Worm (Caenorhabditis elegans) whole organism, midembryonic: Measurements from ENCODE around the gene aly-3.

ENCODE experiments used
- T22C8.4 ChIP-seq: fragments of 200-800 bp; sonication (Bioruptor generic); IDR thresholded peaks from 2 replicates; pipeline ENCODE4 v1.3.6; 2022; ENCODE audit warnings: missing genetic modification characterization, missing compliant biosample characterization
- cog-1 ChIP-seq: sonication (generic microtip); optimal IDR thresholded peaks from 2 replicates; lab custom pipeline; 2016; ENCODE audit warnings: missing genetic modification characterization, missing compliant biosample characterization
- flt-1 ChIP-seq: fragments of 200-800 bp; sonication (Bioruptor generic); IDR thresholded peaks from 2 replicates; pipeline ENCODE4 v1.3.6; 2022; ENCODE audit warnings: missing genetic modification characterization, missing compliant biosample characterization
- klf-2 ChIP-seq: fragments of 200-800 bp; sonication (Bioruptor generic); conservative IDR thresholded peaks from 2 replicates; pipeline ENCODE4 v1.3.6; 2022; ENCODE audit warnings: missing genetic modification reagents, missing genetic modification characterization, missing compliant biosample characterization
- med-1 ChIP-seq: sonication (generic microtip); optimal IDR thresholded peaks from 2 replicates; lab custom pipeline; 2017; ENCODE audit warnings: missing genetic modification characterization, mild to moderate bottlenecking, missing compliant biosample characterization, antibody characterized with exemption, missing genetic modification reagents; ENCODE audit not compliant: insufficient read depth
- ref-1 ChIP-seq: fragments of 200-800 bp; sonication (Bioruptor generic); conservative IDR thresholded peaks from 2 replicates; pipeline ENCODE4 v1.3.6; 2022; ENCODE audit warnings: missing genetic modification reagents, missing genetic modification characterization, missing compliant biosample characterization
- tab-1 ChIP-seq: fragments of 200-800 bp; sonication (Bioruptor generic); IDR thresholded peaks from 2 replicates; pipeline ENCODE4 v1.3.6; 2022; ENCODE audit warnings: missing genetic modification characterization, missing compliant biosample characterization
- ztf-23 ChIP-seq: fragments of 200-800 bp; sonication (Bioruptor generic); IDR thresholded peaks from 2 replicates; pipeline ENCODE4 v1.3.6; 2022; ENCODE audit warnings: missing genetic modification reagents, missing genetic modification characterization, missing compliant biosample characterization
- ztf-29 ChIP-seq: fragments of 200-800 bp; sonication (Bioruptor generic); IDR thresholded peaks from 2 replicates; pipeline ENCODE4 v1.3.6; 2022; ENCODE audit warnings: missing genetic modification reagents, missing genetic modification characterization, missing compliant biosample characterization

The aly-3 gene

DNA sequence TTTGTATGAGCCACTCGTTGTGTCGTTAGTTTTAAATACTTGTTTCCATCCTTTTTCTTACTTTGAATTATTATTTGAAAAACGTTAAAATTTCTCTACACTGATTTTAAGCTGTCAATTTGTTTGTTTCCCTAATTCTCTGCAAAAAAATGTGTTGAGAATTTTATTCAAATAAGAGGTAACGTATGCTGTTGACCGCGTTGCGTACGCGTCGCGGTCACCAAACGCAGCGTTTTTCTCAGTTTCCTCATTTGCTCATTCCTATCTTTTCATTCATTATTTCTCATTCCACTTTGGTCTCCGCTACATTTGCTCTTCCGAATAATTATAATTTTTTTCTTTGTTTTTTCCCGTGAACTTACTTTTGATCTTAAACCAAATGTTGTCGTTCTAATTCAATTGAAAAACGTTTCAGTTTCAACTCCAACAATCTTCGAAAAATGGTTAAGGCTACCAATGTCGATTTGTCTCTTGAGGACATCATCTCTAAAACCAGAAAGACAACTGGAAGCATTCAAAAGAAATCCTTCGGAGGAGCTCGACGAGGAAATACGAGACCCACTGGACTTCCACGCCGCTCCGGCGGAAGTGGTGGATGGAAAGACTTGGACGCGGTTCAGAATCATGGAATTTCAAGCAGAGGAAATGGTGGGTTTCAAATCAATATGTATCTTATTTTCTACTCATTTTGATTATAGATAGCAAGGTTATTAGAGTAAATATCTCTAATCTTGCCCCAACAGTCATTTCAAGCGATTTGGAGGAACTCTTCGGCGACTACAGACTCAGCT, at the start of gene aly-3:
Gene aly-3 (plus strand): TSS at position 409 of the 791 bp plus-strand sequence.
- TF ChIP-seq klf-2 (no peak), tab-1 (no peak), ztf-29 (GFP tag; lab: Robert Waterston, UW) (no peak), T22C8.4 (no peak), ref-1 (GFP tag; lab: Robert Waterston, UW) (no peak), flt-1 (GFP tag; lab: Robert Waterston, UW) (no peak)

DNA sequence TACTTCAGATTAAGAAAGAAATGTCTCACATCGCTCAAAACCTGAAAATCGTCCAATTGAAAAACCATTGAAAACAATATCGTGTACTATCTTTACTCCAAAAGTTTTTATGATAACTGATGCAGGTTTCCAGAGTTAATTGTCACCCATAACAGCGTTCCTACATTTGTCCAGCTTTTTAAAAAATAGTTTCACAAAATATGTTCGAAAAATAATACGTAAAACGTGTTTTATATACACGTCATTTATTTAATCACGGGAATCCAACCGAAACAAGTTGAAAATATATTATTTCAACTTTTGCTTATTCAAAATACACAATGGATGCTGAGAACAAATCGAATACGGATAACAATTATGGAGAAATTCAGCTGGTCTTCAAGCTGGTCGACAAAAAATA, 47.6 kb upstream of the aly-3 start, which contains the start of gene K08E4.7:
Gene K08E4.7 (plus strand): TSS at position 301 of the 400 bp plus-strand sequence.
- TF ChIP-seq flt-1 (GFP tag; lab: Robert Waterston, UW) (no peak), ztf-23 (GFP tag; lab: Robert Waterston, UW) (no peak), med-1 (GFP tag; lab: Kevin White, UChicago) (no peak), cog-1 (tag; lab: Kevin White, UChicago) (no peak), klf-2 (no peak), ztf-29 (GFP tag; lab: Robert Waterston, UW) (no peak), ref-1 (GFP tag; lab: Robert Waterston, UW) (no peak), T22C8.4 (no peak)

ce11 chrIV:12078112-12078812, 44.8 kb upstream of the aly-3 start, which contains the start of gene tmed-1:
Gene tmed-1 (minus strand): TSS chrIV:12078162.
- TF ChIP-seq ztf-23 (GFP tag; lab: Robert Waterston, UW) (no peak), ztf-29 (GFP tag; lab: Robert Waterston, UW) (no peak)

- TF ChIP-seq ztf-29 (GFP tag; lab: Robert Waterston, UW) = no peak
- no peak for TF ChIP-seq ztf-23 (GFP tag; lab: Robert Waterston, UW)
- TF ChIP-seq tab-1 = no peak
- no peak for TF ChIP-seq klf-2
- TF ChIP-seq med-1 (GFP tag; lab: Kevin White, UChicago) = no peak
- TF ChIP-seq cog-1 (tag; lab: Kevin White, UChicago) = no peak
- TF ChIP-seq flt-1 (GFP tag; lab: Robert Waterston, UW) = no peak
- TF ChIP-seq ref-1 (GFP tag; lab: Robert Waterston, UW) = no peak
Measured at ce11 chrIV:12078907-12079523, 44.1 kb upstream of the aly-3 start, which contains the start of gene lex-1. Gene lex-1 (plus strand): TSS chrIV:12079473.

ce11 chrIV:12080807-12081206, 42.3 kb upstream of the aly-3 start:
- TF ChIP-seq T22C8.4 (no peak), cog-1 (tag; lab: Kevin White, UChicago) (no peak)

ce11 chrIV:12084178-12084577, 38.9 kb upstream of the aly-3 start, which contains the start of gene repo-1:
Gene repo-1 (plus strand): TSS chrIV:12084478.
- TF ChIP-seq flt-1 (GFP tag; lab: Robert Waterston, UW) = no peak
- TF ChIP-seq tab-1 = no peak
- TF ChIP-seq T22C8.4 = no peak
- TF ChIP-seq ztf-23 (GFP tag; lab: Robert Waterston, UW) = no peak
- no peak for TF ChIP-seq ztf-29 (GFP tag; lab: Robert Waterston, UW)
- no peak for TF ChIP-seq klf-2
- no peak for TF ChIP-seq ref-1 (GFP tag; lab: Robert Waterston, UW)
- TF ChIP-seq cog-1 (tag; lab: Kevin White, UChicago) = no peak
- TF ChIP-seq med-1 (GFP tag; lab: Kevin White, UChicago) = no peak

DNA sequence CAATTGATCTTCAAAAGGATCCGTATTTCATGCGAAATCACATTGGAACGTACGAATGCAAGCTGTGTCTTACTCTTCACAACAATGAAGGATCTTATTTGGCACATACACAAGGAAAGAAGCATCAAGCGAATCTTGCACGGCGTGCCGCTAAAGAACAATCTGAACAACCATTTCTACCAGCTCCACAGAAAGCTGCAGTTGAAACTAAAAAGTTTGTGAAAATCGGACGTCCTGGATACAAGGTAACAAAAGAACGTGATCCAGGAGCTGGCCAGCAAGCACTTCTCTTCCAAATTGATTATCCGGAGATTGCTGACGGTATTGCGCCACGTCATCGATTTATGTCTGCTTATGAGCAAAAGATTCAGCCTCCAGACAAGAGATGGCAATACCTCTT, 38.5 kb upstream of the aly-3 start:
- TF ChIP-seq klf-2 = no peak

DNA sequence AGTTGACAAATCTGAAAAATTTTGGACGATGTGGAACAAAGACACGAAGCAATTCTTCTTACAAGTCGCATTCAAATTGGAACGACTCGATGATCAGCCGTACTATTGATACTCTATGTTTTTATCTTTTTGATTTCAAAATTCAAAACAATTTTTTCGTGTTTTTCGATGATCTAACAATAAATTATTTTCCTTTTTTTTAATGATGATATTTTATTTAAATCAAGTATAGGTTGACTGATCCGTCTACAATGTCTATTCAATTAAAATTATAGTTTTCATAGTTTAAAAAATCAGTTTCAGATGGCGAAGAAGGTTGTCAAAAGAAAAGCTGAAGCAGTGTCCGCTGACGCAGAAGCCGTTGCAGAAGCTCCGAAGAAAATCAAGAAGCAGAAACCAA, 38.0 kb upstream of the aly-3 start, which contains the start of gene rbm-34:
Gene rbm-34 (plus strand): TSS at position 301 of the 400 bp plus-strand sequence.
- no peak for TF ChIP-seq tab-1
- no peak for TF ChIP-seq klf-2
- no peak for TF ChIP-seq flt-1 (GFP tag; lab: Robert Waterston, UW)
- no peak for TF ChIP-seq T22C8.4
- no peak for TF ChIP-seq med-1 (GFP tag; lab: Kevin White, UChicago)
- TF ChIP-seq ztf-29 (GFP tag; lab: Robert Waterston, UW) = no peak
- no peak for TF ChIP-seq cog-1 (tag; lab: Kevin White, UChicago)
- no peak for TF ChIP-seq ref-1 (GFP tag; lab: Robert Waterston, UW)
- TF ChIP-seq ztf-23 (GFP tag; lab: Robert Waterston, UW) = no peak

DNA sequence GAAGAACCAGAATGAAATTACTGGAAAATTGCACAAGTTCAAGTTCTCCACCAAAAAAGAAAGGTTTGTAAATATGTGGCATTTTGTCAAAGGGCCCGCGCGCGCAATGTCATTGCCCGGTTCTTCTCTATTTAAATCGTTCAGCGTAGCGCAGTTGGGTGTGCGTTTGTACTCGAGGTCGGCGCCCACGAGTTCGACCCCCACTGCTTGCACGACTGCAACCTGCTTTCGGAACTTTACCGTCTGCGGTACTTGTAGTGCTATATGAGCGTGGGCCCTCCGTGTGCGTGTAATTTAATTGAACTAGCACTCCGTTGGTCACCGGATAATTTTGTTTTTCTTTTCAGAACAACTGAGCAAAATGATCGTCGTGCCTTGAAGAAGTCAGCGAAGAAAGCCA, 36.6 kb upstream of the aly-3 start:
- TF ChIP-seq flt-1 (GFP tag; lab: Robert Waterston, UW) = peak; percentile 78
- peak; percentile 15; the same call in 1 of the 2 replicates for TF ChIP-seq klf-2
- TF ChIP-seq ztf-23 (GFP tag; lab: Robert Waterston, UW) = peak; percentile 77
- peak; percentile 56; the same call in 1 of the 2 replicates for TF ChIP-seq ref-1 (GFP tag; lab: Robert Waterston, UW)
- peak; percentile 37 for TF ChIP-seq cog-1 (tag; lab: Kevin White, UChicago)
- peak; percentile 67 for TF ChIP-seq ztf-29 (GFP tag; lab: Robert Waterston, UW)
- TF ChIP-seq T22C8.4 = peak; percentile 57; the same call in 1 of the 2 replicates
- TF ChIP-seq tab-1 = peak; percentile 84
- peak; percentile 50 for TF ChIP-seq med-1 (GFP tag; lab: Kevin White, UChicago)
